Worm (Caenorhabditis elegans) whole organism, young adult: Measurements from ENCODE around the gene Y50E8A.5.

Experiments used
- B0336.3 ChIP-seq: fragments of 200-800 bp; sonication (Bioruptor generic); IDR thresholded peaks from 2 replicates; pipeline ENCODE4 v1.3.6; 2022; ENCODE audit warnings: missing genetic modification characterization, missing compliant biosample characterization
- F22D6.2 ChIP-seq: sonication (generic microtip); optimal IDR thresholded peaks from 2 replicates; lab custom pipeline; 2016; ENCODE audit warnings: mild to moderate bottlenecking, missing genetic modification characterization, missing compliant biosample characterization
- F57C9.4 ChIP-seq: sonication (generic microtip); optimal IDR thresholded peaks from 2 replicates; lab custom pipeline; 2017; ENCODE audit warnings: mild to moderate bottlenecking, missing genetic modification characterization, missing compliant biosample characterization
- K11D2.4 ChIP-seq: fragments of 200-800 bp; sonication (Bioruptor generic); IDR thresholded peaks from 2 replicates; pipeline ENCODE4 v1.3.6; 2022; ENCODE audit warnings: missing genetic modification reagents, missing genetic modification characterization, missing compliant biosample characterization
- K12H6.12 ChIP-seq: fragments of 200-800 bp; sonication (Bioruptor generic); optimal IDR thresholded peaks from 2 replicates; lab custom pipeline; 2018; ENCODE audit warnings: mild to moderate bottlenecking, missing genetic modification characterization, missing compliant biosample characterization
- Y79H2A.3 ChIP-seq: fragments of 200-800 bp; sonication (Bioruptor generic); conservative IDR thresholded peaks from 2 replicates; pipeline ENCODE4 v1.3.6; 2022; ENCODE audit warnings: missing genetic modification reagents, missing genetic modification characterization, missing compliant biosample characterization
- aptf-2 ChIP-seq: fragments of 200-800 bp; sonication (Bioruptor generic); conservative IDR thresholded peaks from 2 replicates; pipeline ENCODE4 v1.3.6; 2022; ENCODE audit warnings: missing genetic modification reagents, missing genetic modification characterization, missing compliant biosample characterization
- aptf-3 ChIP-seq: fragments of 200-800 bp; sonication (Bioruptor generic); IDR thresholded peaks from 2 replicates; pipeline ENCODE4 v1.3.6; 2022; ENCODE audit warnings: missing genetic modification characterization, missing compliant biosample characterization
- atf-7 ChIP-seq: sonication (generic microtip); optimal IDR thresholded peaks from 2 replicates; lab custom pipeline; 2017; ENCODE audit warnings: mild to moderate bottlenecking, missing genetic modification characterization, missing compliant biosample characterization
- athp-1 ChIP-seq: sonication (generic microtip); optimal IDR thresholded peaks from 2 replicates; lab custom pipeline; 2017; ENCODE audit warnings: mild to moderate bottlenecking, missing genetic modification characterization, missing compliant biosample characterization
- bed-1 ChIP-seq: fragments of 200-800 bp; sonication (Bioruptor generic); IDR thresholded peaks from 2 replicates; pipeline ENCODE4 v1.3.6; 2022; ENCODE audit warnings: missing genetic modification reagents, missing genetic modification characterization, missing compliant biosample characterization
- ceh-91 ChIP-seq: fragments of 200-800 bp; sonication (Bioruptor generic); IDR thresholded peaks from 2 replicates; pipeline ENCODE4 v1.3.6; 2022; ENCODE audit warnings: missing genetic modification reagents, missing genetic modification characterization, missing compliant biosample characterization
- chd-7 ChIP-seq: sonication (generic microtip); optimal IDR thresholded peaks from 2 replicates; lab custom pipeline; 2016; ENCODE audit warnings: mild to moderate bottlenecking, missing genetic modification characterization, moderate library complexity, missing compliant biosample characterization
- him-1 ChIP-seq: sonication (generic microtip); optimal IDR thresholded peaks from 2 replicates; lab custom pipeline; 2016; ENCODE audit warnings: missing genotype, missing genetic modification reagents, missing genetic modification characterization, missing compliant biosample characterization
- hlh-26 ChIP-seq: fragments of 200-800 bp; sonication (Bioruptor generic); conservative IDR thresholded peaks from 2 replicates; pipeline ENCODE4 v1.3.6; 2022; ENCODE audit warnings: missing genetic modification reagents, missing genetic modification characterization, missing compliant biosample characterization
- hmg-1.2 ChIP-seq: fragments of 200-800 bp; sonication (Bioruptor generic); IDR thresholded peaks from 2 replicates; pipeline ENCODE4 v1.3.6; 2022; ENCODE audit warnings: missing genetic modification reagents, missing genetic modification characterization, missing compliant biosample characterization
- hrde-1 ChIP-seq: sonication (generic microtip); optimal IDR thresholded peaks from 2 replicates; lab custom pipeline; 2016; ENCODE audit warnings: missing genetic modification characterization, mild to moderate bottlenecking, missing compliant biosample characterization, moderate library complexity, missing genotype, missing genetic modification reagents, borderline replicate concordance
- lin-35 ChIP-seq, 3 experiments: fragments of 150-350 bp in 2 of 3; sonication (generic microtip) in 1 of 3; optimal IDR thresholded peaks; 2 replicates each; lab custom pipeline; 2014 to 2018; ENCODE audit warnings: missing biosample characterization in 3 of 3, missing genetic modification characterization in 3 of 3, missing genetic modification reagents in 3 of 3
- lir-1 ChIP-seq: fragments of 200-800 bp; sonication (Bioruptor generic); conservative IDR thresholded peaks from 2 replicates; pipeline ENCODE4 v1.3.6; 2022; ENCODE audit warnings: missing genetic modification reagents, missing genetic modification characterization, missing compliant biosample characterization
- mel-28 ChIP-seq: sonication (generic microtip); optimal IDR thresholded peaks from 2 replicates; lab custom pipeline; 2016; ENCODE audit warnings: borderline replicate concordance, mild to moderate bottlenecking, missing genetic modification characterization, missing compliant biosample characterization
- mxl-1 ChIP-seq: sonication (generic microtip); optimal IDR thresholded peaks from 2 replicates; lab custom pipeline; 2016; ENCODE audit warnings: missing genetic modification characterization, missing compliant biosample characterization
- nfya-1 ChIP-seq: sonication (generic microtip); optimal IDR thresholded peaks from 2 replicates; lab custom pipeline; 2017; ENCODE audit warnings: antibody characterized with exemption, missing compliant biosample characterization, missing genetic modification characterization, borderline replicate concordance; ENCODE audit not compliant: insufficient read depth
- nhr-179 ChIP-seq: sonication (generic microtip); optimal IDR thresholded peaks from 2 replicates; lab custom pipeline; 2016; ENCODE audit warnings: mild to moderate bottlenecking, missing genetic modification characterization, missing compliant biosample characterization
- nhr-80 ChIP-seq: sonication (generic microtip); optimal IDR thresholded peaks from 2 replicates; lab custom pipeline; 2016; ENCODE audit warnings: missing genetic modification characterization, missing compliant biosample characterization
- pha-4 ChIP-seq: fragments of 150-350 bp; sonication (generic microtip); optimal IDR thresholded peaks from 2 replicates; lab custom pipeline; 2014; ENCODE audit warnings: missing biosample characterization, missing genetic modification reagents, missing genetic modification characterization
- sptf-2 ChIP-seq: fragments of 200-800 bp; sonication (Bioruptor generic); optimal IDR thresholded peaks from 2 replicates; lab custom pipeline; 2018; ENCODE audit warnings: mild to moderate bottlenecking, missing genetic modification characterization, missing compliant biosample characterization
- tbx-9 ChIP-seq: sonication (generic microtip); optimal IDR thresholded peaks from 2 replicates; lab custom pipeline; 2016; ENCODE audit warnings: borderline replicate concordance, missing genetic modification characterization, inconsistent platforms, missing compliant biosample characterization
- tlf-1 ChIP-seq: fragments of 200-800 bp; sonication (Bioruptor generic); optimal IDR thresholded peaks from 2 replicates; lab custom pipeline; 2018; ENCODE audit warnings: mild to moderate bottlenecking, missing genetic modification characterization, missing compliant biosample characterization
- unc-62 ChIP-seq: fragments of 150-350 bp; optimal IDR thresholded peaks from 2 replicates; lab custom pipeline; 2014; ENCODE audit warnings: missing biosample characterization, missing genetic modification reagents, missing genetic modification characterization
- zfh-2 ChIP-seq: fragments of 200-800 bp; sonication (Bioruptor generic); conservative IDR thresholded peaks from 2 replicates; pipeline ENCODE4 v1.3.6; 2022; ENCODE audit warnings: missing genetic modification reagents, missing genetic modification characterization, missing compliant biosample characterization
- ztf-22 ChIP-seq: fragments of 200-800 bp; sonication (Bioruptor generic); optimal IDR thresholded peaks from 2 replicates; lab custom pipeline; 2018; ENCODE audit warnings: mild to moderate bottlenecking, missing genetic modification characterization, moderate library complexity, missing compliant biosample characterization
- ztf-6 ChIP-seq: fragments of 200-800 bp; sonication (Bioruptor generic); IDR thresholded peaks from 2 replicates; pipeline ENCODE4 v1.3.6; 2022; ENCODE audit warnings: missing genetic modification reagents, missing genetic modification characterization, missing compliant biosample characterization

The Y50E8A.5 gene

DNA sequence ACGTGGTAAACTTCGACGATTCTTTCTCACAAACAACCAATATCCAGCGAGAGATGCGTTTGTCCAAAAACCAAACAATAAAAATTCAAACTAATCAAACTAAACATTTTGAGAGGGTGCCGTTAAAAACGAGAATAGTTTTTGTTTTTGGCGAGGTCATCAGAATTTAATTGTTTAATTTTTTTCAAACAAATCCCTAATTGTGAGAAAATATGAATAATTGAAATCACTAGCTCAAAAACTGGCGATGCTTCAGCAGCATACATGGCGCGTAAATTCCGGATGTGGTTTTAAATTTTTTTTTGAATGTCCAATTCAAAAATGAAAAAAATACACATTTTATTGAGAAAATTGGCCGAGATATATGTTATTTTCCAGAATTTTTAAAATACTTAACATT, 17.3 kb downstream of the Y50E8A.5 start, which contains the start of gene R08A2.1:
Gene R08A2.1 (minus strand): TSS at position 101 of the 400 bp plus-strand sequence.
- TF ChIP-seq atf-7 (tag; lab: Kevin White, UChicago) (no peak), nfya-1 (tag; lab: Kevin White, UChicago) (no peak), lin-35 (GFP tag; optimal IDR thresholded peaks at IDR 0.05; lab: Kevin White, UChicago) (no peak), tbx-9 (tag; lab: Kevin White, UChicago) (no peak), chd-7 (no peak), sptf-2 (no peak), K11D2.4 (GFP tag; lab: Robert Waterston, UW) (no peak), ztf-22 (GFP tag; lab: Kevin White, UChicago) (no peak)

DNA sequence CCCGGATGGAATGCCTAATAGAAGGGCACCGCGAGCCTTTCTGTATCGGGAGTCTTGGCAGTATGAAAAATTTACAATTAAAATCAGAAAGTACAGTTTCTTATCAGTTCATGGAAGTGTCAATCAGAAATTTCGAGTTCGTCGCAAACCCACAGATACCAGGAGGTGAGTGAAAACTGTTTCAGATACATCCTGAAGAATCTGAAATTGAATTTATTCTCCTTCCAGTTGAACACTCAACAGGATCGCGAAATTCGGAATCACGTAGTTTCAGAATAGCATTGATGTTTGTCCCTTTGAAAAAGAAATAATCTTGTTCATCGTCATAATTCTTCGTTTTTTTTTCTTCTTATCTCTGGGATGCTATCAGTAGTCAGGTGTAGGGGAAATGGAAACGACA, 20.6 kb downstream of the Y50E8A.5 start, which contains the start of gene fbxa-147:
Gene fbxa-147 (plus strand): TSS at position 386 of the 400 bp plus-strand sequence.
- TF ChIP-seq ceh-91 (GFP tag; lab: Robert Waterston, UW), result no peak
- TF ChIP-seq nhr-80, result peak; percentile 63

DNA sequence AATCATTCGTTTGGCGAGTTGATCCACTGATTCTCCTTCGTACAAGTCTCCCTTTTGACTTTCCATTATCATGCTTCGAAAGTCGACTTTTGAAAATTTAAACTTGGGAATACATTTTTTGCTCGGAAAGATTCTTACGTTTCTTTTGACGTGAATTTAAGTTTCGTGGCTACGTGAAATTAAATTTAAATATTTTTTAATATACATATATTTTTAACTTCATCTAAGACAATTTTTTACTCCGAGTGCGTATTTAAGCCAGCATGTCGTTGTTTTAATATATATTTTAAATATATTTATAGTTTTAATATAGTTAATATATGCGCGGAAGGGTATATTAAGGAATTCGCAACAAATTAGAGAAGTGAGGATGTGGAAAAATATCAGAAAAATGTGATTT, 21.1 kb downstream of the Y50E8A.5 start, which contains the start of gene R08A2.2:
Gene R08A2.2 (minus strand): TSS at position 101 of the 400 bp plus-strand sequence.
- TF ChIP-seq ztf-6 (GFP tag; lab: Robert Waterston, UW) (no peak), unc-62 (GFP tag; lab: Kevin White, UChicago) (no peak), nhr-179 (tag; lab: Kevin White, UChicago) (no peak)

DNA sequence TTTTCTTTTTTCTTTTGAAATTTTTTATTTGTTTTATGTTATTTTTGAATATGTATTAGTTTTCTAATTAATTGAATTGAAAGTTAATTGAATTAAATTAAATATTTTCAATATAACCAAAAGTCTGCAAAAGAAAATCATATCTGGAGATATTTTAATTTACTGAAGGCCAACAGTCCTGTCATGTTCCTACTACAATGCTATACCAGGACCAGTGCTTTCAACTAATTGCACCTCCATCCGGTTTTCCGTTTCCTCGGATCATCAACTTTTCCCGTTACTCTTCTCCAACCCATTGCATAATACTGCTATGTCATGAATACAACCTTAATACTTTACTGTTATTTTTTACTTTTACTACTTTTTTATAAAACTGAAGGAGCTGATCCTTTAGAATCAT, 24.4 kb downstream of the Y50E8A.5 start, which contains the start of gene R08A2.5:
Gene R08A2.5 (plus strand): TSS at position 301 of the 400 bp plus-strand sequence.
- TF ChIP-seq hlh-26 (GFP tag; lab: Robert Waterston, UW) (no peak), lir-1 (GFP tag; lab: Robert Waterston, UW) (no peak)

DNA sequence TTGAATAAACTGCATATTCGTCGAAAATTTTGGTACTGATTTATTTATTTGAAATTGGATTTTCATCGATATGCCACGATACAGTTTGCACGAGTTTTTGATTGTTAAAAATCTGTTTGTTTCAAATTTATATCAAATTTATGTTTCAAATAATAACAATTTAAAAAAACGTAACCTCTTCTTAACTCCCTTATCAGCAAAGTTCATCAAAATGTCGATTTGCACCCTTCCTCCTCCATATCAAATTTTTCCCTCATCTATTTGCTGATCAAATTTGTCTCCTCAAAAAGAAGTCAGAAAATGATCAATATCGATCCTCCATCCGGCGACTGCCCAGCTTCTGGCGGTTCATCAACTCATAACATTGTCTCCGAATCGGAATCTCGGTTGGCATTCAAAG, 25.7 kb downstream of the Y50E8A.5 start, which contains the start of gene ssp-33:
Gene ssp-33 (plus strand): TSS at position 301 of the 400 bp plus-strand sequence.
- TF ChIP-seq bed-1 (GFP tag; lab: Robert Waterston, UW) (no peak), mel-28 (no peak), F22D6.2 (tag; lab: Kevin White, UChicago) (no peak), Y79H2A.3 (GFP tag; lab: Robert Waterston, UW) (no peak), hmg-1.2 (no peak), athp-1 (tag; lab: Kevin White, UChicago) (no peak)

DNA sequence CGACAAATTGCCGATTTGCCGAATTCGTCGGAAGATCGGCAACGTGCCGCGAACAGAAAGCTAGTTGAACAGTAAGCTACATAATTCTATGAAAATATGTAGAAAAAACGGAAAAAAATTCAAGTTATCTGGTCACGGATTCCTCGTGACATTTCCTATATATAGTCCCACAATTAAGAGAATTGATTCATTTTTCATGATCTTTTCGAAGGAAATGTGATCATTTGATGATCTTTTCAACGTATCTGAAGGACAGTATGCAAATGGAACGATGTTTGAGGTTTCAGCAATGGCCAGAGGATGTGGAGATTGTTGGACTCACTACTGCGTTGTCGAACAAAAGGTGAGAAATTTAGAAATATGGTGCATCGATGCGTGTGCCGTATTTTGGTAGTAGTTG, 28.8 kb downstream of the Y50E8A.5 start, which contains the start of gene R08A2.9:
Gene R08A2.9 (plus strand): TSS at position 301 of the 400 bp plus-strand sequence.
- no peak for TF ChIP-seq hrde-1 (tag; lab: Kevin White, UChicago)
- TF ChIP-seq atf-7 (tag; lab: Kevin White, UChicago), result no peak
- TF ChIP-seq B0336.3 (GFP tag; lab: Robert Waterston, UW), result no peak
- TF ChIP-seq mxl-1, result no peak
- no peak for TF ChIP-seq mel-28
- no peak for TF ChIP-seq F57C9.4 (tag; lab: Kevin White, UChicago)
- no peak for TF ChIP-seq tlf-1 (GFP tag; lab: Kevin White, UChicago)
- TF ChIP-seq pha-4 (tag; lab: Kevin White, UChicago), result no peak
- no peak for TF ChIP-seq him-1
- no peak for TF ChIP-seq aptf-2 (GFP tag; lab: Robert Waterston, UW)
- no peak for TF ChIP-seq zfh-2 (GFP tag; lab: Robert Waterston, UW)
- TF ChIP-seq K12H6.12 (tag; lab: Kevin White, UChicago), result no peak
- TF ChIP-seq aptf-3, result no peak
- TF ChIP-seq, all 124 proteins: peak for 0
